Fruit fly (Drosophila melanogaster): ENCODE results near the gene CG45089.

Gene CG45089

DNA sequence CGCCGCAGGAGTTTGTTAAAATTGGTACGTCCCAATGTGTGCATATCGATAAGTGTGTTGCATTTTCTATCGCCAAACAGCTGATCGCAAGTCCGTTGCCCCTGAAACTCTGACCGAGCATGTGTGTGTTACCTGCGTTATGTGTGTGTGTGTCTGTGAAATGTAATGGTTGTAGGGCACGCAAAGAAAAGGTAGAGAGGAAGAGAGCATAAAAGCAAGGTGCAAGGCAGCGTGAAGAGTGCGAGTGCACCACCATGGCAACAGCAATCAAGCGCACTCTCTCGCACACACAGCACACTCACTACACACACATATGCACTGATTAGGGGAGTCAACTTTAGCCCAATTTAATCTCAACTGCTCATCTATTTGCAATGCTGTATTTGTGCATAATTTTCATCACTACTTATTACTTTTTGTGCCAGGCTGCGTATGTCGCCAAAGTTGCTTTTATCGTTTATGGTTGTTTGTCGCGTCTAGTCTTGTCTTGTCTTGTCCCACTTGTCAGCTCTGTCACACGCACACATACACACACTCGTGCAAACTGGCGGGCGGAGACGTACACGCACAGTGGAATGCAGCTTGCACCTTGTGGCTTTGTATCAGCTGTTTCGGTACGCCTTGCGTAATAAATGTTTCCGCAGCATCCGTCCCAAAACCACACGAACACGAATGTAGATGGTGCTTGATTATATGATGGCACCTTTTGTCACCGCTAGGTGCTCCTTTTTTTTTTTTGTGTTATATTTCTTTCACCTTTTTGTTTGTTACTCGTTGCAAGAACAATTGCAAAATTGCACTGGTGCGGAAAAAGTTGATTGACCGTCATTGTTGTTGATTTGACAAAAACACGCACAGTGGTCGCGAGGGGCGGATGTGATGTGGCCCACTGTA is 44.2 kb upstream of the CG45089 start (continued):
- peak; percentile 77 for TF ChIP-seq CG5180 (GFP tag; optimal IDR thresholded peaks at IDR 0.05)
- peak; percentile 95 for TF ChIP-seq CG17361 (GFP tag; IDR thresholded peaks at IDR 0.05)
- TF ChIP-seq Rx (GFP tag; IDR thresholded peaks at IDR 0.05), result peak; percentile 65; the same call in 1 of the 2 replicates
- peak; percentile 27 for TF ChIP-seq Deaf1 (tag; optimal IDR thresholded peaks at IDR 0.05)
- no peak for TF ChIP-seq unc-4 (GFP tag; IDR thresholded peaks at IDR 0.05; ENCODE audit: partially characterized antibody)
- no peak for TF ChIP-seq D19B (GFP tag; optimal IDR thresholded peaks at IDR 0.05)
- TF ChIP-seq nerfin-2 (GFP tag; IDR thresholded peaks at IDR 0.05; ENCODE audit: partially characterized antibody), result no peak
- peak; percentile 89 for TF ChIP-seq slp2 (GFP tag; optimal IDR thresholded peaks at IDR 0.05)
- peak; percentile 58; the same call in 1 of the 2 replicates for TF ChIP-seq CG7372 (GFP tag; IDR thresholded peaks at IDR 0.05)
- TF ChIP-seq CkIIα-i1 (GFP tag; IDR thresholded peaks at IDR 0.05), result no peak
- peak; percentile 55 for TF ChIP-seq Dip3 (GFP tag; optimal IDR thresholded peaks at IDR 0.05)
- no peak for TF ChIP-seq aop (GFP tag; IDR thresholded peaks at IDR 0.05)
- peak; percentile 77 for TF ChIP-seq CG13775 (GFP tag; optimal IDR thresholded peaks at IDR 0.05)
- TF ChIP-seq MBD-R2 (GFP tag; IDR thresholded peaks at IDR 0.05), result no peak
- TF ChIP-seq ind (GFP tag; optimal IDR thresholded peaks at IDR 0.05), result peak; percentile 75
- 0 out of 2 replicates have a peak, but pooled peaks have one; percentile 36 for TF ChIP-seq sob (GFP tag; IDR thresholded peaks at IDR 0.05)
- TF ChIP-seq CG4404 (GFP tag; IDR thresholded peaks at IDR 0.05), result peak; percentile 73; the same call in 1 of the 2 replicates
- peak; percentile 89 for TF ChIP-seq shn (GFP tag; optimal IDR thresholded peaks at IDR 0.05)
- TF ChIP-seq CG7839 (tag; optimal IDR thresholded peaks at IDR 0.05), result peak; percentile 87
- peak; percentile 44 for TF ChIP-seq HmgD (GFP tag; optimal IDR thresholded peaks at IDR 0.05)
- TF ChIP-seq chn (GFP tag; optimal IDR thresholded peaks at IDR 0.05), result peak; percentile 82
- peak; percentile 68 for TF ChIP-seq Asciz (GFP tag; optimal IDR thresholded peaks at IDR 0.05)
- TF ChIP-seq CG6791 (GFP tag; IDR thresholded peaks at IDR 0.05; ENCODE audit: partially characterized antibody), result no peak
- TF ChIP-seq Doc2 (GFP tag; IDR thresholded peaks at IDR 0.05), result no peak
- peak; percentile 78 for TF ChIP-seq Xbp1 (GFP tag; optimal IDR thresholded peaks at IDR 0.05)
- TF ChIP-seq Dek (tag; optimal IDR thresholded peaks at IDR 0.05), result peak; percentile 23
- TF ChIP-seq Adf1 (GFP tag; IDR thresholded peaks at IDR 0.05), result no peak
- peak; percentile 33 for TF ChIP-seq CG7987 (GFP tag; optimal IDR thresholded peaks at IDR 0.05)
- no peak for TF ChIP-seq Hr78 (GFP tag; optimal IDR thresholded peaks at IDR 0.05)
- peak; percentile 88 for TF ChIP-seq da (GFP tag; optimal IDR thresholded peaks at IDR 0.05)
- no peak for TF ChIP-seq CG7928 (GFP tag; optimal IDR thresholded peaks at IDR 0.05)
- 0 out of 3 replicates have a peak, but pooled peaks have one; percentile 9 for TF ChIP-seq Mrtf (GFP tag; IDR thresholded peaks at IDR 0.05)
- peak; percentile 23 for TF ChIP-seq CG13123 (GFP tag; optimal IDR thresholded peaks at IDR 0.05)
- TF ChIP-seq Hey (tag; optimal IDR thresholded peaks at IDR 0.05), result no peak
- no peak for TF ChIP-seq gfzf (GFP tag; optimal IDR thresholded peaks at IDR 0.05)
- TF ChIP-seq CG14050 (GFP tag; IDR thresholded peaks at IDR 0.05), result peak; percentile 38; the same call in 1 of the 3 replicates
- TF ChIP-seq pita (GFP tag; optimal IDR thresholded peaks at IDR 0.05), result no peak
- peak; percentile 41 for TF ChIP-seq Sry-δ (GFP tag; optimal IDR thresholded peaks at IDR 0.05)
- peak; percentile 61 for TF ChIP-seq CG18764 (GFP tag; optimal IDR thresholded peaks at IDR 0.05)
- TF ChIP-seq CG3847 (GFP tag; IDR thresholded peaks at IDR 0.05), result peak; percentile 38; the same call in 1 of the 2 replicates
- TF ChIP-seq pnt (GFP tag; optimal IDR thresholded peaks at IDR 0.05), result peak; percentile 86
- no peak for TF ChIP-seq hb (GFP tag; IDR thresholded peaks at IDR 0.05; ENCODE audit: partially characterized antibody)
- TF ChIP-seq ham (GFP tag; IDR thresholded peaks at IDR 0.05), result no peak
- peak in 1 of 2 experiments; percentile 46 for TF ChIP-seq eve (GFP tag; optimal IDR thresholded peaks at IDR 0.05)
- TF ChIP-seq CG43689 (GFP tag; IDR thresholded peaks at IDR 0.05), result no peak
- TF ChIP-seq eyg (GFP tag; optimal IDR thresholded peaks at IDR 0.05), result peak; percentile 71
- TF ChIP-seq sr (GFP tag; IDR thresholded peaks at IDR 0.05), result no peak
- TF ChIP-seq cato (GFP tag; optimal IDR thresholded peaks at IDR 0.05; ENCODE audit: borderline replicate concordance), result peak; percentile 74
- TF ChIP-seq CG4360 (GFP tag; IDR thresholded peaks at IDR 0.05), result no peak

Data from whole organism, embryonic.